Worm (Caenorhabditis elegans) whole organism, L3 larva: Measurements from ENCODE around the gene C14C10.1.

Source experiments
- R02D3.7 ChIP-seq: fragments of 150-350 bp; optimal IDR thresholded peaks from 2 replicates; lab custom pipeline; 2014; ENCODE audit warnings: missing biosample characterization, missing genetic modification characterization
- ZK546.5 ChIP-seq: sonication (generic microtip); optimal IDR thresholded peaks from 2 replicates; lab custom pipeline; 2017; ENCODE audit warnings: missing biosample characterization, missing genetic modification characterization
- ama-1 ChIP-seq: fragments of 150-350 bp; optimal IDR thresholded peaks from 2 replicates; lab custom pipeline; 2018
- ceh-28 ChIP-seq: fragments of 150-350 bp; optimal IDR thresholded peaks from 2 replicates; lab custom pipeline; 2014; ENCODE audit warnings: missing biosample characterization, missing genetic modification reagents, missing genetic modification characterization
- ceh-82 ChIP-seq: fragments of 150-350 bp; optimal IDR thresholded peaks from 2 replicates; lab custom pipeline; 2014; ENCODE audit warnings: missing biosample characterization, missing genetic modification characterization
- ceh-9 ChIP-seq: sonication (generic microtip); optimal IDR thresholded peaks from 2 replicates; lab custom pipeline; 2018; ENCODE audit warnings: missing biosample characterization, missing genetic modification characterization
- egl-27 ChIP-seq: sonication (generic microtip); optimal IDR thresholded peaks from 4 replicates; lab custom pipeline; 2017; ENCODE audit warnings: missing biosample characterization, missing genetic modification reagents, missing genetic modification characterization
- egl-5 ChIP-seq: fragments of 150-350 bp; optimal IDR thresholded peaks from 2 replicates; lab custom pipeline; 2017; ENCODE audit warnings: missing biosample characterization, missing genetic modification reagents, missing genetic modification characterization, inconsistent platforms
- elt-2 ChIP-seq: sonication (generic microtip); optimal IDR thresholded peaks from 2 replicates; lab custom pipeline; 2016; ENCODE audit warnings: missing genetic modification reagents, mild to moderate bottlenecking, missing genetic modification characterization, missing compliant biosample characterization
- eor-1 ChIP-seq, 2 experiments: fragments of 150-350 bp; optimal IDR thresholded peaks; 2 replicates each; lab custom pipeline; 2014 to 2018; ENCODE audit warnings: missing biosample characterization in 2 of 2, missing genetic modification characterization in 2 of 2
- fos-1 ChIP-seq: fragments of 150-350 bp; optimal IDR thresholded peaks from 2 replicates; lab custom pipeline; 2014; ENCODE audit warnings: missing biosample characterization, missing genetic modification characterization
- lin-15B ChIP-seq: fragments of 150-350 bp; optimal IDR thresholded peaks from 2 replicates; lab custom pipeline; 2014; ENCODE audit warnings: missing biosample characterization, missing genetic modification characterization
- lin-39 ChIP-seq: fragments of 150-350 bp; optimal IDR thresholded peaks from 2 replicates; lab custom pipeline; 2018; ENCODE audit warnings: missing biosample characterization, missing genetic modification reagents, missing genetic modification characterization
- mdl-1 ChIP-seq: fragments of 150-350 bp; optimal IDR thresholded peaks from 2 replicates; lab custom pipeline; 2014; ENCODE audit warnings: missing biosample characterization, missing genetic modification characterization
- mml-1 ChIP-seq: fragments of 150-350 bp; sonication (generic microtip); optimal IDR thresholded peaks from 3 replicates; lab custom pipeline; 2014; ENCODE audit warnings: missing biosample characterization, missing genetic modification characterization
- nfya-1 ChIP-seq: sonication (generic microtip); optimal IDR thresholded peaks from 2 replicates; lab custom pipeline; 2017; ENCODE audit warnings: missing genetic modification characterization, mild to moderate bottlenecking, missing compliant biosample characterization, antibody characterized with exemption, moderate library complexity; ENCODE audit not compliant: insufficient read depth
- nhr-23 ChIP-seq: fragments of 150-350 bp; optimal IDR thresholded peaks from 2 replicates; lab custom pipeline; 2014; ENCODE audit warnings: missing biosample characterization, missing genetic modification reagents, missing genetic modification characterization
- nhr-237 ChIP-seq: fragments of 150-350 bp; optimal IDR thresholded peaks from 2 replicates; lab custom pipeline; 2014; ENCODE audit warnings: missing biosample characterization, missing genetic modification characterization
- nhr-25 ChIP-seq: sonication (generic microtip); optimal IDR thresholded peaks from 2 replicates; lab custom pipeline; 2017; ENCODE audit warnings: missing biosample characterization, missing genetic modification characterization
- nhr-43 ChIP-seq: sonication (generic microtip); optimal IDR thresholded peaks from 2 replicates; lab custom pipeline; 2016; ENCODE audit warnings: mild to moderate bottlenecking, missing genetic modification characterization, missing compliant biosample characterization; ENCODE audit not compliant: poor library complexity, severe bottlenecking
- nhr-76 ChIP-seq: fragments of 150-350 bp; sonication (generic microtip); optimal IDR thresholded peaks from 5 replicates; lab custom pipeline; 2014; ENCODE audit warnings: missing biosample characterization, missing genetic modification characterization
- pha-4 ChIP-seq: fragments of 150-350 bp; optimal IDR thresholded peaks from 2 replicates; lab custom pipeline; 2014; ENCODE audit warnings: missing biosample characterization, missing genetic modification reagents, missing genetic modification characterization
- pqm-1 ChIP-seq: fragments of 150-350 bp; optimal IDR thresholded peaks from 2 replicates; lab custom pipeline; 2017; ENCODE audit warnings: missing biosample characterization, missing genetic modification characterization, inconsistent platforms
- sea-2 ChIP-seq: fragments of 150-350 bp; sonication (generic microtip); optimal IDR thresholded peaks from 4 replicates; lab custom pipeline; 2014; ENCODE audit warnings: missing biosample characterization, missing genetic modification reagents, missing genetic modification characterization
- skn-1 ChIP-seq: fragments of 150-350 bp; optimal IDR thresholded peaks from 2 replicates; lab custom pipeline; 2014; ENCODE audit warnings: missing biosample characterization, missing genetic modification characterization
- tbx-2 ChIP-seq: sonication (generic microtip); optimal IDR thresholded peaks from 2 replicates; lab custom pipeline; 2016; ENCODE audit warnings: mild to moderate bottlenecking, missing genetic modification characterization, missing compliant biosample characterization
- unc-39 ChIP-seq: sonication (generic microtip); optimal IDR thresholded peaks from 4 replicates; lab custom pipeline; 2017; ENCODE audit warnings: missing biosample characterization, missing genetic modification characterization
- unc-62 ChIP-seq: fragments of 150-350 bp; sonication (generic microtip); optimal IDR thresholded peaks from 4 replicates; lab custom pipeline; 2014; ENCODE audit warnings: missing biosample characterization, missing genetic modification reagents, missing genetic modification characterization
- ztf-11 ChIP-seq: fragments of 150-350 bp; optimal IDR thresholded peaks from 2 replicates; lab custom pipeline; 2014; ENCODE audit warnings: missing biosample characterization, missing genetic modification characterization

C14C10.1 gene

ce11 chrV:12637764-12638502 lies 49.8 kb downstream of the C14C10.1 start:
- TF ChIP-seq tbx-2 (tag; lab: Kevin White, UChicago) = no peak
- TF ChIP-seq nhr-23 (tag; lab: Kevin White, UChicago) = peak; percentile 16
- TF ChIP-seq ZK546.5 = no peak
- no peak for TF ChIP-seq mml-1 (tag; lab: Kevin White, UChicago)
- TF ChIP-seq ceh-82 (tag; lab: Kevin White, UChicago) = no peak
- TF ChIP-seq unc-39 = no peak
- no peak for TF ChIP-seq ceh-9 (tag; lab: Kevin White, UChicago)
- TF ChIP-seq nhr-43 (tag; lab: Kevin White, UChicago) = peak; percentile 54
- no peak for TF ChIP-seq nhr-76 (tag; lab: Kevin White, UChicago)
- no peak for TF ChIP-seq lin-15B (tag; lab: Kevin White, UChicago)
- TF ChIP-seq sea-2 (GFP tag; lab: Kevin White, UChicago) = no peak
- TF ChIP-seq pqm-1 (tag; lab: Kevin White, UChicago) = peak; percentile 72
- TF ChIP-seq unc-62 (GFP tag; lab: Kevin White, UChicago) = no peak
- TF ChIP-seq ceh-28 (tag; lab: Kevin White, UChicago) = no peak
- TF ChIP-seq eor-1 (tag; optimal IDR thresholded peaks at IDR 0.05; lab: Kevin White, UChicago) = no peak
- no peak for TF ChIP-seq skn-1 (tag; lab: Kevin White, UChicago)
- TF ChIP-seq R02D3.7 (tag; lab: Kevin White, UChicago) = no peak
- TF ChIP-seq mdl-1 (tag; lab: Kevin White, UChicago) = no peak
- no peak for TF ChIP-seq fos-1 (tag; lab: Kevin White, UChicago)
- TF ChIP-seq ama-1 (lab: Kevin White, UChicago) = no peak
- no peak for TF ChIP-seq nhr-237
- no peak for TF ChIP-seq nfya-1
- TF ChIP-seq egl-5 (tag; lab: Kevin White, UChicago) = no peak
- TF ChIP-seq pha-4 = peak; percentile 40
- no peak for TF ChIP-seq nhr-25
- TF ChIP-seq elt-2 (tag; lab: Kevin White, UChicago) = peak; percentile 92
- TF ChIP-seq lin-39 (tag; lab: Kevin White, UChicago) = no peak
- no peak for TF ChIP-seq ztf-11
- no peak for TF ChIP-seq egl-27
- TF ChIP-seq, all 47 proteins: peak for 5
